Worm (Caenorhabditis elegans) whole organism, L4 larva: ENCODE results near the gene aakg-1.

ENCODE experiments used
- D1046.2 ChIP-seq: fragments of 200-800 bp; sonication (Bioruptor generic); IDR thresholded peaks from 2 replicates; pipeline ENCODE4 v1.3.6; 2022; ENCODE audit warnings: missing genetic modification characterization, missing compliant biosample characterization
- F10B5.3 ChIP-seq: sonication (generic microtip); optimal IDR thresholded peaks from 2 replicates; lab custom pipeline; 2016; ENCODE audit warnings: mild to moderate bottlenecking, missing genetic modification characterization, missing compliant biosample characterization
- F49E8.2 ChIP-seq: sonication (generic microtip); optimal IDR thresholded peaks from 2 replicates; lab custom pipeline; 2016; ENCODE audit warnings: missing compliant biosample characterization, mild to moderate bottlenecking, missing genetic modification characterization, borderline replicate concordance
- Y75B8A.6 ChIP-seq: fragments of 200-800 bp; sonication (Bioruptor generic); IDR thresholded peaks from 2 replicates; pipeline ENCODE4 v1.3.6; 2022; ENCODE audit warnings: missing genetic modification reagents, missing genetic modification characterization, missing compliant biosample characterization
- aly-2 ChIP-seq: sonication (generic microtip); optimal IDR thresholded peaks from 2 replicates; lab custom pipeline; 2018; ENCODE audit warnings: missing biosample characterization, missing genetic modification characterization
- ama-1 ChIP-seq: fragments of 150-350 bp; optimal IDR thresholded peaks from 2 replicates; lab custom pipeline; 2014; ENCODE audit warnings: inconsistent platforms, mixed read lengths
- arid-1 ChIP-seq: fragments of 200-800 bp; sonication (Bioruptor generic); conservative IDR thresholded peaks from 2 replicates; pipeline ENCODE4 v1.3.6; 2022; ENCODE audit warnings: missing genetic modification reagents, missing genetic modification characterization, missing compliant biosample characterization
- ceh-20 ChIP-seq: fragments of 200-800 bp; sonication (Bioruptor generic); IDR thresholded peaks from 2 replicates; pipeline ENCODE4 v1.3.6; 2022; ENCODE audit warnings: missing genetic modification reagents, missing genetic modification characterization, missing compliant biosample characterization
- ceh-28 ChIP-seq: fragments of 150-350 bp; optimal IDR thresholded peaks from 2 replicates; lab custom pipeline; 2014; ENCODE audit warnings: missing biosample characterization, missing genetic modification reagents, missing genetic modification characterization
- ceh-32 ChIP-seq: sonication (generic microtip); optimal IDR thresholded peaks from 2 replicates; lab custom pipeline; 2016; ENCODE audit warnings: mild to moderate bottlenecking, missing genetic modification characterization, missing compliant biosample characterization; ENCODE audit not compliant: poor library complexity
- ceh-44 ChIP-seq: fragments of 200-800 bp; sonication (Bioruptor generic); IDR thresholded peaks from 2 replicates; pipeline ENCODE4 v1.3.6; 2022; ENCODE audit warnings: missing genetic modification reagents, missing genetic modification characterization, missing compliant biosample characterization
- ceh-82 ChIP-seq: sonication (generic microtip); optimal IDR thresholded peaks from 2 replicates; lab custom pipeline; 2017; ENCODE audit warnings: missing biosample characterization, missing genetic modification characterization
- cey-2 ChIP-seq: sonication (generic microtip); optimal IDR thresholded peaks from 3 replicates; lab custom pipeline; 2017; ENCODE audit warnings: missing genetic modification characterization, mild to moderate bottlenecking, missing compliant biosample characterization, antibody characterized with exemption, borderline replicate concordance; ENCODE audit not compliant: insufficient read depth
- daf-16 ChIP-seq, 3 experiments: sonication (generic microtip); optimal IDR thresholded peaks; 2 replicates each; lab custom pipeline; 2016 to 2017; ENCODE audit warnings: missing genetic modification characterization in 3 of 3, missing genetic modification reagents in 3 of 3, mild to moderate bottlenecking in 2 of 3, missing compliant biosample characterization in 2 of 3, missing biosample characterization in 1 of 3, moderate library complexity in 1 of 3
- dpl-1 ChIP-seq: fragments of 150-350 bp; optimal IDR thresholded peaks from 2 replicates; lab custom pipeline; 2014; ENCODE audit warnings: missing biosample characterization, missing genetic modification reagents, missing genetic modification characterization
- egl-43 ChIP-seq: fragments of 200-800 bp; sonication (Bioruptor generic); IDR thresholded peaks from 2 replicates; pipeline ENCODE4 v1.3.6; 2022; ENCODE audit warnings: missing genetic modification reagents, missing genetic modification characterization, missing compliant biosample characterization
- fkh-10 ChIP-seq: fragments of 150-350 bp; optimal IDR thresholded peaks from 2 replicates; lab custom pipeline; 2014; ENCODE audit warnings: missing biosample characterization, missing genetic modification reagents, missing genetic modification characterization
- hlh-30 ChIP-seq: sonication (generic microtip); optimal IDR thresholded peaks from 2 replicates; lab custom pipeline; 2017; ENCODE audit warnings: antibody characterized with exemption, mild to moderate bottlenecking, missing genetic modification characterization, missing compliant biosample characterization; ENCODE audit not compliant: insufficient read depth
- hmg-1.1 ChIP-seq: fragments of 200-800 bp; sonication (Bioruptor generic); IDR thresholded peaks from 2 replicates; pipeline ENCODE4 v1.3.6; 2022; ENCODE audit warnings: missing genetic modification reagents, missing genetic modification characterization, missing compliant biosample characterization
- lim-7 ChIP-seq: fragments of 200-800 bp; sonication (Bioruptor generic); IDR thresholded peaks from 2 replicates; pipeline ENCODE4 v1.3.6; 2022; ENCODE audit warnings: missing genetic modification characterization, missing compliant biosample characterization
- lin-15B ChIP-seq: fragments of 150-350 bp; sonication (generic microtip); optimal IDR thresholded peaks from 3 replicates; lab custom pipeline; 2014; ENCODE audit warnings: missing biosample characterization, missing genetic modification characterization
- lin-29 ChIP-seq: fragments of 200-800 bp; sonication (Bioruptor generic); IDR thresholded peaks from 2 replicates; pipeline ENCODE4 v1.3.6; 2022; ENCODE audit warnings: missing genetic modification reagents, missing genetic modification characterization, missing compliant biosample characterization
- lsy-2 ChIP-seq, 2 experiments: fragments of 150-350 bp in 1 of 2; sonication (generic microtip) in 1 of 2; optimal IDR thresholded peaks; 2 replicates each; lab custom pipeline; 2014 to 2017; ENCODE audit warnings: missing biosample characterization in 2 of 2, missing genetic modification characterization in 2 of 2
- mdl-1 ChIP-seq, 2 experiments: fragments of 150-350 bp in 1 of 2; sonication (generic microtip) in 1 of 2; optimal IDR thresholded peaks; 2 replicates each; lab custom pipeline; 2014 to 2017; ENCODE audit warnings: missing biosample characterization in 2 of 2, missing genetic modification characterization in 2 of 2
- mdt-29 ChIP-seq: fragments of 200-800 bp; sonication (Bioruptor generic); IDR thresholded peaks from 2 replicates; pipeline ENCODE4 v1.3.6; 2022; ENCODE audit warnings: missing genetic modification reagents, missing genetic modification characterization, missing compliant biosample characterization
- mep-1 ChIP-seq: fragments of 150-350 bp; sonication (generic microtip); optimal IDR thresholded peaks from 3 replicates; lab custom pipeline; 2014; ENCODE audit warnings: missing biosample characterization, missing genetic modification characterization
- nhr-10 ChIP-seq: fragments of 150-350 bp; optimal IDR thresholded peaks from 2 replicates; lab custom pipeline; 2014; ENCODE audit warnings: missing biosample characterization, missing genetic modification characterization
- nhr-237 ChIP-seq: sonication (generic microtip); optimal IDR thresholded peaks from 2 replicates; lab custom pipeline; 2017; ENCODE audit warnings: missing biosample characterization, missing genetic modification characterization
- nhr-25 ChIP-seq: sonication (generic microtip); optimal IDR thresholded peaks from 2 replicates; lab custom pipeline; 2017; ENCODE audit warnings: missing genetic modification characterization, mild to moderate bottlenecking, missing compliant biosample characterization, antibody characterized with exemption, moderate library complexity, borderline replicate concordance; ENCODE audit not compliant: insufficient read depth
- nhr-41 ChIP-seq: fragments of 200-800 bp; sonication (Bioruptor generic); IDR thresholded peaks from 2 replicates; pipeline ENCODE4 v1.3.6; 2022; ENCODE audit warnings: missing genetic modification reagents, missing genetic modification characterization, missing compliant biosample characterization
- nhr-42 ChIP-seq: fragments of 200-800 bp; sonication (Bioruptor generic); IDR thresholded peaks from 2 replicates; pipeline ENCODE4 v1.3.6; 2022; ENCODE audit warnings: missing genetic modification characterization, missing compliant biosample characterization
- nhr-76 ChIP-seq: fragments of 150-350 bp; optimal IDR thresholded peaks from 2 replicates; lab custom pipeline; 2014; ENCODE audit warnings: missing biosample characterization, missing genetic modification characterization
- pha-4 ChIP-seq, 2 experiments: fragments of 150-350 bp in 1 of 2; fragments of 200-800 bp in 1 of 2; sonication (Bioruptor generic) in 1 of 2; IDR thresholded peaks in 1 of 2; optimal IDR thresholded peaks in 1 of 2; 2 replicates each; pipeline versions ENCODE4 v1.3.6 to Lab custom; 2014 to 2022; ENCODE audit warnings: missing genetic modification characterization in 2 of 2, missing genetic modification reagents in 2 of 2, missing biosample characterization in 1 of 2, missing compliant biosample characterization in 1 of 2
- pqm-1 ChIP-seq: sonication (generic microtip); optimal IDR thresholded peaks from 2 replicates; lab custom pipeline; 2017; ENCODE audit warnings: missing biosample characterization, missing genetic modification characterization
- rbr-2 ChIP-seq: sonication (generic microtip); optimal IDR thresholded peaks from 2 replicates; lab custom pipeline; 2016; ENCODE audit warnings: missing genotype, missing genetic modification characterization, missing compliant biosample characterization
- saeg-2 ChIP-seq: fragments of 200-800 bp; sonication (Bioruptor generic); IDR thresholded peaks from 2 replicates; pipeline ENCODE4 v1.3.6; 2022; ENCODE audit warnings: missing genetic modification reagents, missing genetic modification characterization, missing compliant biosample characterization
- skn-1 ChIP-seq: fragments of 150-350 bp; optimal IDR thresholded peaks from 2 replicates; lab custom pipeline; 2014; ENCODE audit warnings: missing biosample characterization, missing genetic modification characterization
- snpc-1.2 ChIP-seq: fragments of 200-800 bp; sonication (Bioruptor generic); IDR thresholded peaks from 2 replicates; pipeline ENCODE4 v1.3.6; 2022; ENCODE audit warnings: missing genetic modification reagents, missing genetic modification characterization, missing compliant biosample characterization
- spr-1 ChIP-seq: sonication (generic microtip); optimal IDR thresholded peaks from 2 replicates; lab custom pipeline; 2016; ENCODE audit warnings: mild to moderate bottlenecking, missing genetic modification characterization, missing compliant biosample characterization
- spr-3 ChIP-seq: fragments of 200-800 bp; sonication (Bioruptor generic); optimal IDR thresholded peaks from 2 replicates; lab custom pipeline; 2018; ENCODE audit warnings: mild to moderate bottlenecking, missing genetic modification characterization, missing compliant biosample characterization
- tag-97 ChIP-seq: fragments of 200-800 bp; sonication (Bioruptor generic); IDR thresholded peaks from 2 replicates; pipeline ENCODE4 v1.3.6; 2022; ENCODE audit warnings: missing genetic modification characterization, missing compliant biosample characterization
- tra-1 ChIP-seq: fragments of 200-800 bp; sonication (Bioruptor generic); IDR thresholded peaks from 2 replicates; pipeline ENCODE4 v1.3.6; 2022; ENCODE audit warnings: missing genetic modification reagents, missing genetic modification characterization, missing compliant biosample characterization
- unc-130 ChIP-seq: sonication (generic microtip); optimal IDR thresholded peaks from 2 replicates; lab custom pipeline; 2016; ENCODE audit warnings: missing genetic modification reagents, missing genetic modification characterization, missing compliant biosample characterization
- unc-39 ChIP-seq: sonication (generic microtip); optimal IDR thresholded peaks from 2 replicates; lab custom pipeline; 2017; ENCODE audit warnings: missing biosample characterization, missing genetic modification characterization
- unc-62 ChIP-seq, 3 experiments: fragments of 150-350 bp in 1 of 3; sonication (generic microtip); optimal IDR thresholded peaks in 2 of 3; peaks in 1 of 3; 1 replicate in 1 of 3; 2 replicates in 2 of 3; lab custom pipeline; 2014 to 2017; ENCODE audit warnings: missing biosample characterization in 3 of 3, missing genetic modification characterization in 3 of 3, missing genetic modification reagents in 3 of 3, missing genotype in 1 of 3
- zag-1 ChIP-seq: fragments of 150-350 bp; optimal IDR thresholded peaks from 2 replicates; lab custom pipeline; 2014; ENCODE audit warnings: missing biosample characterization, missing genetic modification characterization
- zfp-3 ChIP-seq: fragments of 200-800 bp; sonication (Bioruptor generic); conservative IDR thresholded peaks from 2 replicates; pipeline ENCODE4 v1.3.6; 2022; ENCODE audit warnings: missing genetic modification reagents, missing genetic modification characterization, missing compliant biosample characterization

aakg-1 gene

ce11 chrIII:12614669-12615451 lies 39.7 kb upstream of the aakg-1 start:
- no peak for TF ChIP-seq tag-97 (GFP tag; lab: Robert Waterston, UW)
- TF ChIP-seq unc-39 (tag; lab: Kevin White, UChicago) = no peak
- 0 out of 2 replicates have a peak, but pooled peaks have one; percentile 9 for TF ChIP-seq Y75B8A.6 (GFP tag; lab: Robert Waterston, UW)
- TF ChIP-seq nhr-76 (tag; lab: Kevin White, UChicago) = no peak
- no peak for TF ChIP-seq rbr-2 (tag; lab: Kevin White, UChicago)
- TF ChIP-seq ceh-28 (tag; lab: Kevin White, UChicago) = no peak
- peak; percentile 35 for TF ChIP-seq hmg-1.1 (GFP tag; lab: Robert Waterston, UW)
- TF ChIP-seq F49E8.2 (tag; lab: Kevin White, UChicago) = no peak
- no peak for TF ChIP-seq D1046.2
- TF ChIP-seq nhr-25 = no peak
- no peak for TF ChIP-seq lin-29 (GFP tag; lab: Robert Waterston, UW)
- TF ChIP-seq ceh-82 (tag; lab: Kevin White, UChicago) = no peak
- TF ChIP-seq egl-43 (GFP tag; lab: Robert Waterston, UW) = no peak
- TF ChIP-seq lsy-2 (tag; optimal IDR thresholded peaks at IDR 0.05; lab: Kevin White, UChicago) = peak; percentile 43 to 62
- peak; percentile 75 for TF ChIP-seq nhr-10 (tag; lab: Kevin White, UChicago)
- TF ChIP-seq fkh-10 (GFP tag; lab: Kevin White, UChicago) = no peak
- TF ChIP-seq saeg-2 (GFP tag; lab: Robert Waterston, UW) = 0 out of 2 replicates have a peak, but pooled peaks have one; percentile 13
- TF ChIP-seq cey-2 = no peak
- peak; percentile 94 for TF ChIP-seq hlh-30 (tag; lab: Kevin White, UChicago)
- TF ChIP-seq daf-16 (GFP tag; optimal IDR thresholded peaks at IDR 0.05; lab: Kevin White, UChicago) = peak; percentile 25 to 54
- TF ChIP-seq daf-16 (tag; optimal IDR thresholded peaks at IDR 0.05; lab: Kevin White, UChicago) = peak; percentile 97
- TF ChIP-seq ceh-20 = no peak
- TF ChIP-seq dpl-1 = peak; percentile 61
- TF ChIP-seq mdl-1 (tag; optimal IDR thresholded peaks at IDR 0.05; lab: Kevin White, UChicago) = peak; percentile 8 to 56
- TF ChIP-seq nhr-41 (GFP tag; lab: Robert Waterston, UW) = no peak
- no peak for TF ChIP-seq pqm-1 (tag; lab: Kevin White, UChicago)
- TF ChIP-seq lim-7 (GFP tag; lab: Robert Waterston, UW) = 0 out of 2 replicates have a peak, but pooled peaks have one; percentile 4
- no peak for TF ChIP-seq unc-130
- 0 out of 2 replicates have a peak, but pooled peaks have one; percentile 43 for TF ChIP-seq pha-4 (GFP tag; IDR thresholded peaks at IDR 0.05; lab: Robert Waterston, UW)
- peak; percentile 73 for TF ChIP-seq pha-4 (tag; optimal IDR thresholded peaks at IDR 0.05; lab: Kevin White, UChicago)
- TF ChIP-seq skn-1 = no peak
- TF ChIP-seq arid-1 = no peak
- no peak for TF ChIP-seq F10B5.3 (tag; lab: Kevin White, UChicago)
- no peak for TF ChIP-seq snpc-1.2
- TF ChIP-seq ceh-44 (GFP tag; lab: Robert Waterston, UW) = no peak
- peak in 1 of 2 experiments; percentile 80 for TF ChIP-seq unc-62 (GFP tag; optimal IDR thresholded peaks at IDR 0.05 in 1 of 2; lab: Kevin White, UChicago)
- no peak for TF ChIP-seq unc-62 (tag; optimal IDR thresholded peaks at IDR 0.05; lab: Kevin White, UChicago)
- TF ChIP-seq aly-2 (tag; lab: Kevin White, UChicago) = no peak
- no peak for TF ChIP-seq spr-1
- no peak for TF ChIP-seq ceh-32 (tag; lab: Kevin White, UChicago)
- peak; percentile 43 for TF ChIP-seq mep-1
- peak; percentile 98 for TF ChIP-seq mdt-29 (GFP tag; lab: Robert Waterston, UW)
- TF ChIP-seq nhr-42 (GFP tag; lab: Robert Waterston, UW) = no peak; the same call in 1 of the 2 replicates
- TF ChIP-seq zfp-3 (GFP tag; lab: Robert Waterston, UW) = no peak
- no peak for TF ChIP-seq zag-1 (tag; lab: Kevin White, UChicago)
- peak; percentile 37 for TF ChIP-seq ama-1
- no peak; the same call in 1 of the 2 replicates for TF ChIP-seq tra-1 (GFP tag; lab: Robert Waterston, UW)
- TF ChIP-seq lin-15B (tag; lab: Kevin White, UChicago) = no peak
- TF ChIP-seq nhr-237 (tag; lab: Kevin White, UChicago) = no peak
- no peak for TF ChIP-seq spr-3 (GFP tag; lab: Kevin White, UChicago)
